Fruit fly (Drosophila melanogaster): ENCODE results near the gene CG32815.

dm6 chrX:945446-946013, 13.3 kb downstream of the CG32815 start, which contains the start of gene CG3703:
- TF ChIP-seq CG12605 (GFP tag; IDR thresholded peaks at IDR 0.05) (no peak), Ets98B (GFP tag; IDR thresholded peaks at IDR 0.05) (no peak), CG17806 (tag; optimal IDR thresholded peaks at IDR 0.05) (no peak), CG34367 (tag; optimal IDR thresholded peaks at IDR 0.05) (no peak), CG8159 (tag; optimal IDR thresholded peaks at IDR 0.05) (no peak), rn (GFP tag; IDR thresholded peaks at IDR 0.05) (no peak), EcR (GFP tag; optimal IDR thresholded peaks at IDR 0.05) (no peak), CG15710 (tag; optimal IDR thresholded peaks at IDR 0.05) (no peak), CG10348 (GFP tag; IDR thresholded peaks at IDR 0.05) (no peak), CG14655 (GFP tag; optimal IDR thresholded peaks at IDR 0.05) (no peak), Pif1A (GFP tag; optimal IDR thresholded peaks at IDR 0.05) (no peak), CG9948 (tag; optimal IDR thresholded peaks at IDR 0.05) (no peak), CG4496 (GFP tag; IDR thresholded peaks at IDR 0.05) (no peak), Snoo (tag; optimal IDR thresholded peaks at IDR 0.05) (no peak)

Data from whole organism, pupa.